Fruit fly (Drosophila melanogaster) whole organism, pupa: Measurements from ENCODE around the gene Ski6.

ENCODE experiments used
- CG10348 ChIP-seq: fragments of 200-800 bp; sonication (Bioruptor generic); IDR thresholded peaks from 2 replicates; pipeline ENCODE4 v1.3.6; 2022; ENCODE audit warnings: missing biosample characterization, missing genetic modification characterization
- CG12605 ChIP-seq: fragments of 200-800 bp; sonication (Bioruptor generic); IDR thresholded peaks from 2 replicates; pipeline ENCODE4 v1.3.6; 2022; ENCODE audit warnings: missing biosample characterization, missing genetic modification characterization
- CG13204 ChIP-seq: fragments of 200-800 bp; sonication (Bioruptor generic); optimal IDR thresholded peaks from 2 replicates; lab custom pipeline; 2018; ENCODE audit warnings: missing biosample characterization, mild to moderate bottlenecking, missing genetic modification characterization, moderate library complexity
- CG14655 ChIP-seq: fragments of 200-800 bp; sonication (Bioruptor generic); optimal IDR thresholded peaks from 3 replicates; lab custom pipeline; 2017; ENCODE audit warnings: mild to moderate bottlenecking, missing biosample characterization, missing genetic modification reagents, missing genetic modification characterization
- CG15710 ChIP-seq: fragments of 200-800 bp; sonication (Bioruptor generic); optimal IDR thresholded peaks from 2 replicates; lab custom pipeline; 2018; ENCODE audit warnings: missing biosample characterization, mild to moderate bottlenecking, missing genetic modification characterization, moderate library complexity
- CG17806 ChIP-seq: fragments of 200-800 bp; sonication (Bioruptor generic); optimal IDR thresholded peaks from 2 replicates; lab custom pipeline; 2018; ENCODE audit warnings: missing biosample characterization, mild to moderate bottlenecking, missing genetic modification characterization, moderate library complexity
- CG32121 ChIP-seq: fragments of 200-800 bp; sonication (Bioruptor generic); IDR thresholded peaks from 2 replicates; pipeline ENCODE4 v1.3.6; 2022; ENCODE audit warnings: missing biosample characterization, missing genetic modification characterization
- CG34367 ChIP-seq: fragments of 200-800 bp; sonication (Bioruptor generic); optimal IDR thresholded peaks from 2 replicates; lab custom pipeline; 2018; ENCODE audit warnings: missing biosample characterization, mild to moderate bottlenecking, missing genetic modification characterization
- CG4496 ChIP-seq: fragments of 200-800 bp; sonication (Bioruptor generic); IDR thresholded peaks from 3 replicates; pipeline ENCODE4 v1.3.6; 2022; ENCODE audit warnings: missing biosample characterization, missing genetic modification characterization
- CG8159 ChIP-seq: fragments of 200-800 bp; sonication (Bioruptor generic); optimal IDR thresholded peaks from 3 replicates; lab custom pipeline; 2018; ENCODE audit warnings: missing biosample characterization, mild to moderate bottlenecking, missing genetic modification characterization, moderate library complexity
- CG8301 ChIP-seq: fragments of 200-800 bp; sonication (Bioruptor generic); optimal IDR thresholded peaks from 2 replicates; lab custom pipeline; 2018; ENCODE audit warnings: missing biosample characterization, mild to moderate bottlenecking, missing genetic modification characterization
- CG9948 ChIP-seq: fragments of 200-800 bp; sonication (Bioruptor generic); optimal IDR thresholded peaks from 2 replicates; lab custom pipeline; 2018; ENCODE audit warnings: missing biosample characterization, mild to moderate bottlenecking, missing genetic modification characterization, moderate library complexity
- D1 ChIP-seq: fragments of 200-800 bp; sonication (Bioruptor generic); optimal IDR thresholded peaks from 2 replicates; lab custom pipeline; 2018; ENCODE audit warnings: missing biosample characterization, mild to moderate bottlenecking, missing genetic modification characterization, moderate library complexity
- EcR ChIP-seq: fragments of 200-800 bp; sonication (Bioruptor generic); optimal IDR thresholded peaks from 3 replicates; lab custom pipeline; 2019; ENCODE audit warnings: missing biosample characterization, missing genetic modification characterization, mild to moderate bottlenecking, moderate library complexity, missing genetic modification reagents
- Ets98B ChIP-seq: fragments of 200-800 bp; sonication (Bioruptor generic); IDR thresholded peaks from 2 replicates; pipeline ENCODE4 v1.3.6; 2022; ENCODE audit warnings: missing biosample characterization, missing genetic modification characterization
- Pif1A ChIP-seq: fragments of 200-800 bp; sonication (Bioruptor generic); optimal IDR thresholded peaks from 3 replicates; lab custom pipeline; 2016; ENCODE audit warnings: missing biosample characterization, missing genetic modification characterization
- Pif1B ChIP-seq: fragments of 200-800 bp; sonication (Bioruptor generic); optimal IDR thresholded peaks from 3 replicates; lab custom pipeline; 2016; ENCODE audit warnings: missing biosample characterization, missing genetic modification characterization
- Snoo ChIP-seq: fragments of 200-800 bp; sonication (Bioruptor generic); optimal IDR thresholded peaks from 3 replicates; lab custom pipeline; 2017; ENCODE audit warnings: missing biosample characterization, mild to moderate bottlenecking, missing genetic modification characterization, inconsistent platforms
- fd96Ca ChIP-seq: fragments of 200-800 bp; sonication (Bioruptor generic); IDR thresholded peaks from 3 replicates; pipeline ENCODE4 v1.3.6; 2022; ENCODE audit warnings: missing biosample characterization, missing genetic modification characterization
- gl ChIP-seq: fragments of 200-800 bp; sonication (Bioruptor generic); optimal IDR thresholded peaks from 2 replicates; lab custom pipeline; 2018; ENCODE audit warnings: missing biosample characterization, mild to moderate bottlenecking, missing genetic modification characterization
- rn ChIP-seq: fragments of 200-800 bp; sonication (Bioruptor generic); IDR thresholded peaks from 2 replicates; pipeline ENCODE4 v1.3.6; 2022; ENCODE audit warnings: missing biosample characterization, missing genetic modification characterization

Gene Ski6

dm6 chr2L:13239689-13240088, 17.5 kb upstream of the Ski6 start, which contains the start of gene Jhbp13:
Jhbp13 (plus strand) TSS chr2L:13239989.
- no peak for TF ChIP-seq gl (tag; lab: Kevin White, UChicago)
- TF ChIP-seq D1 (tag; lab: Kevin White, UChicago): no peak
- TF ChIP-seq Pif1A: no peak
- no peak for TF ChIP-seq CG14655 (GFP tag; lab: Kevin White, UChicago)
- no peak for TF ChIP-seq CG12605
- TF ChIP-seq CG8159: no peak
- TF ChIP-seq fd96Ca (GFP tag; lab: Robert Waterston, UW): no peak
- no peak for TF ChIP-seq CG34367 (tag; lab: Kevin White, UChicago)
- TF ChIP-seq CG9948 (tag; lab: Kevin White, UChicago): no peak
- no peak for TF ChIP-seq Snoo (tag; lab: Kevin White, UChicago)

dm6 chr2L:13236194-13236593, 14.0 kb upstream of the Ski6 start, which contains the start of gene Jhbp14:
Jhbp14 (plus strand) TSS chr2L:13236494.
- TF ChIP-seq CG8159: no peak
- no peak for TF ChIP-seq Ets98B (GFP tag; lab: Robert Waterston, UW)
- no peak for TF ChIP-seq D1 (tag; lab: Kevin White, UChicago)
- no peak for TF ChIP-seq Pif1A
- TF ChIP-seq CG14655 (GFP tag; lab: Kevin White, UChicago): no peak
- no peak for TF ChIP-seq CG12605
- no peak for TF ChIP-seq gl (tag; lab: Kevin White, UChicago)
- TF ChIP-seq Snoo (tag; lab: Kevin White, UChicago): no peak
- no peak for TF ChIP-seq Pif1B (GFP tag; lab: Kevin White, UChicago)
- no peak for TF ChIP-seq CG10348
- TF ChIP-seq fd96Ca (GFP tag; lab: Robert Waterston, UW): no peak
- no peak for TF ChIP-seq CG32121
- no peak for TF ChIP-seq CG13204
- TF ChIP-seq CG9948 (tag; lab: Kevin White, UChicago): no peak
- no peak for TF ChIP-seq EcR
- TF ChIP-seq CG17806 (tag; lab: Kevin White, UChicago): no peak
- TF ChIP-seq rn (GFP tag; lab: Robert Waterston, UW): no peak

- TF ChIP-seq CG32121 (no peak), CG12605 (no peak), Pif1A (no peak), CG9948 (tag; lab: Kevin White, UChicago) (no peak), CG4496 (GFP tag; lab: Robert Waterston, UW) (no peak), gl (tag; lab: Kevin White, UChicago) (no peak), EcR (no peak), Ets98B (GFP tag; lab: Robert Waterston, UW) (no peak), CG14655 (GFP tag; lab: Kevin White, UChicago) (no peak)
These were observed 12.6 kb upstream of the Ski6 start, which contains the start of gene Mabi for dm6 chr2L:13234610-13235489. Mabi (minus strand) TSS chr2L:13234660.

dm6 chr2L:13231739-13232138, 9.5 kb upstream of the Ski6 start, which contains the start of gene Prosalpha6T:
Prosalpha6T (plus strand) TSS chr2L:13232039.
- TF ChIP-seq CG12605 (no peak), fd96Ca (GFP tag; lab: Robert Waterston, UW) (no peak), CG4496 (GFP tag; lab: Robert Waterston, UW) (no peak), Ets98B (GFP tag; lab: Robert Waterston, UW) (no peak), CG15710 (tag; lab: Kevin White, UChicago) (no peak), CG32121 (no peak), CG10348 (no peak), CG8301 (tag; lab: Kevin White, UChicago) (no peak), CG13204 (no peak), CG17806 (tag; lab: Kevin White, UChicago) (no peak), gl (tag; lab: Kevin White, UChicago) (no peak), CG8159 (no peak), D1 (tag; lab: Kevin White, UChicago) (no peak), Snoo (tag; lab: Kevin White, UChicago) (no peak)
- TF ChIP-seq, all 21 proteins: peak for 0

- no peak for TF ChIP-seq CG12605
- no peak for TF ChIP-seq CG32121
- no peak for TF ChIP-seq CG9948 (tag; lab: Kevin White, UChicago)
- no peak for TF ChIP-seq gl (tag; lab: Kevin White, UChicago)
- TF ChIP-seq fd96Ca (GFP tag; lab: Robert Waterston, UW): no peak
- no peak for TF ChIP-seq CG8159
- TF ChIP-seq CG15710 (tag; lab: Kevin White, UChicago): no peak
- no peak for TF ChIP-seq CG34367 (tag; lab: Kevin White, UChicago)
- TF ChIP-seq CG8301 (tag; lab: Kevin White, UChicago): no peak
- no peak for TF ChIP-seq Pif1A
- TF ChIP-seq Pif1B (GFP tag; lab: Kevin White, UChicago): no peak
These were observed 7.2 kb upstream of the Ski6 start, which contains the start of gene CG16815 for dm6 chr2L:13229388-13229882. CG16815 (plus strand) TSS chr2L:13229832.

dm6 chr2L:13227242-13227641, 5.0 kb upstream of the Ski6 start, which contains the start of gene CG16813:
CG16813 (plus strand) TSS chr2L:13227529.
- TF ChIP-seq D1 (tag; lab: Kevin White, UChicago) (no peak), EcR (no peak), Pif1B (GFP tag; lab: Kevin White, UChicago) (no peak), CG4496 (GFP tag; lab: Robert Waterston, UW) (no peak), CG32121 (no peak), CG15710 (tag; lab: Kevin White, UChicago) (no peak), CG8159 (no peak), CG8301 (tag; lab: Kevin White, UChicago) (no peak), CG34367 (tag; lab: Kevin White, UChicago) (no peak), Pif1A (no peak), CG9948 (tag; lab: Kevin White, UChicago) (no peak), CG12605 (no peak), rn (GFP tag; lab: Robert Waterston, UW) (no peak), fd96Ca (GFP tag; lab: Robert Waterston, UW) (no peak), CG14655 (GFP tag; lab: Kevin White, UChicago) (no peak), Snoo (tag; lab: Kevin White, UChicago) (no peak), Ets98B (GFP tag; lab: Robert Waterston, UW) (no peak), gl (tag; lab: Kevin White, UChicago) (no peak), CG13204 (no peak)
